Worm (Caenorhabditis elegans) whole organism, young adult: ENCODE data around the gene trm-1.

Experiments used
- B0336.3 ChIP-seq: fragments of 200-800 bp; sonication (Bioruptor generic); IDR thresholded peaks from 2 replicates; pipeline ENCODE4 v1.3.6; 2022; ENCODE audit warnings: missing genetic modification characterization, missing compliant biosample characterization
- C17E4.6 ChIP-seq: fragments of 200-800 bp; sonication (Bioruptor generic); IDR thresholded peaks from 2 replicates; pipeline ENCODE4 v1.3.6; 2022; ENCODE audit warnings: missing genetic modification reagents, missing genetic modification characterization, missing compliant biosample characterization
- F22D6.2 ChIP-seq: sonication (generic microtip); optimal IDR thresholded peaks from 2 replicates; lab custom pipeline; 2016; ENCODE audit warnings: mild to moderate bottlenecking, missing genetic modification characterization, missing compliant biosample characterization
- F33H1.4 ChIP-seq: fragments of 200-800 bp; sonication (Bioruptor generic); IDR thresholded peaks from 2 replicates; pipeline ENCODE4 v1.3.6; 2022; ENCODE audit warnings: missing genetic modification reagents, missing genetic modification characterization, missing compliant biosample characterization
- F37B4.10 ChIP-seq: fragments of 200-800 bp; sonication (Bioruptor generic); IDR thresholded peaks from 2 replicates; pipeline ENCODE4 v1.3.6; 2022; ENCODE audit warnings: missing genetic modification characterization, missing compliant biosample characterization
- F49E8.2 ChIP-seq: sonication (generic microtip); optimal IDR thresholded peaks from 3 replicates; lab custom pipeline; 2017; ENCODE audit warnings: missing genetic modification characterization, mild to moderate bottlenecking, missing compliant biosample characterization, antibody characterized with exemption, moderate library complexity; ENCODE audit not compliant: insufficient read depth
- F57A8.1 ChIP-seq: fragments of 200-800 bp; sonication (Bioruptor generic); optimal IDR thresholded peaks from 2 replicates; lab custom pipeline; 2018; ENCODE audit warnings: mild to moderate bottlenecking, missing genetic modification characterization, moderate library complexity, missing compliant biosample characterization
- K11D2.4 ChIP-seq: fragments of 200-800 bp; sonication (Bioruptor generic); IDR thresholded peaks from 2 replicates; pipeline ENCODE4 v1.3.6; 2022; ENCODE audit warnings: missing genetic modification reagents, missing genetic modification characterization, missing compliant biosample characterization
- K12H6.12 ChIP-seq: fragments of 200-800 bp; sonication (Bioruptor generic); optimal IDR thresholded peaks from 2 replicates; lab custom pipeline; 2018; ENCODE audit warnings: mild to moderate bottlenecking, missing genetic modification characterization, missing compliant biosample characterization
- Y53G8AR.9 ChIP-seq: fragments of 200-800 bp; sonication (Bioruptor generic); conservative IDR thresholded peaks from 2 replicates; pipeline ENCODE4 v1.3.6; 2022; ENCODE audit warnings: missing genetic modification reagents, missing genetic modification characterization, missing compliant biosample characterization
- ama-1 ChIP-seq, 3 experiments: fragments of 150-350 bp in 1 of 3; sonication (generic microtip) in 2 of 3; optimal IDR thresholded peaks; 2 replicates each; lab custom pipeline; 2014 to 2018; ENCODE audit warnings: missing biosample characterization in 2 of 3, missing genetic modification characterization in 2 of 3, missing genetic modification reagents in 2 of 3
- aptf-2 ChIP-seq: fragments of 200-800 bp; sonication (Bioruptor generic); conservative IDR thresholded peaks from 2 replicates; pipeline ENCODE4 v1.3.6; 2022; ENCODE audit warnings: missing genetic modification reagents, missing genetic modification characterization, missing compliant biosample characterization
- atf-7 ChIP-seq: sonication (generic microtip); optimal IDR thresholded peaks from 2 replicates; lab custom pipeline; 2017; ENCODE audit warnings: mild to moderate bottlenecking, missing genetic modification characterization, missing compliant biosample characterization
- attf-5 ChIP-seq: fragments of 200-800 bp; sonication (Bioruptor generic); optimal IDR thresholded peaks from 2 replicates; lab custom pipeline; 2018; ENCODE audit warnings: mild to moderate bottlenecking, missing genetic modification characterization, missing compliant biosample characterization
- attf-6 ChIP-seq: fragments of 200-800 bp; sonication (Bioruptor generic); IDR thresholded peaks from 2 replicates; pipeline ENCODE4 v1.3.6; 2022; ENCODE audit warnings: missing genetic modification reagents, missing genetic modification characterization, missing compliant biosample characterization
- bed-2 ChIP-seq: fragments of 200-800 bp; sonication (Bioruptor generic); IDR thresholded peaks from 2 replicates; pipeline ENCODE4 v1.3.6; 2022; ENCODE audit warnings: missing genetic modification reagents, missing genetic modification characterization, missing compliant biosample characterization
- hmg-20 ChIP-seq: fragments of 200-800 bp; sonication (Bioruptor generic); IDR thresholded peaks from 2 replicates; pipeline ENCODE4 v1.3.6; 2022; ENCODE audit warnings: missing genetic modification reagents, missing genetic modification characterization, missing compliant biosample characterization
- hrde-1 ChIP-seq: sonication (generic microtip); optimal IDR thresholded peaks from 2 replicates; lab custom pipeline; 2016; ENCODE audit warnings: missing genetic modification characterization, mild to moderate bottlenecking, missing compliant biosample characterization, moderate library complexity, missing genotype, missing genetic modification reagents, borderline replicate concordance
- hsf-1 ChIP-seq: fragments of 200-800 bp; sonication (Bioruptor generic); IDR thresholded peaks from 2 replicates; pipeline ENCODE4 v1.3.6; 2022; ENCODE audit warnings: missing genetic modification reagents, missing genetic modification characterization, missing compliant biosample characterization
- lag-1 ChIP-seq: fragments of 200-800 bp; sonication (Bioruptor generic); IDR thresholded peaks from 2 replicates; pipeline ENCODE4 v1.3.6; 2022; ENCODE audit warnings: missing genetic modification reagents, missing genetic modification characterization, missing compliant biosample characterization
- lin-54 ChIP-seq: fragments of 200-800 bp; sonication (Bioruptor generic); optimal IDR thresholded peaks from 2 replicates; lab custom pipeline; 2018; ENCODE audit warnings: mild to moderate bottlenecking, missing genetic modification characterization, missing compliant biosample characterization
- lsy-27 ChIP-seq: sonication (generic microtip); optimal IDR thresholded peaks from 2 replicates; lab custom pipeline; 2017; ENCODE audit warnings: missing genetic modification characterization, mild to moderate bottlenecking, missing compliant biosample characterization, antibody characterized with exemption, missing genotype, borderline replicate concordance; ENCODE audit not compliant: insufficient read depth
- madf-10 ChIP-seq: sonication (generic microtip); optimal IDR thresholded peaks from 2 replicates; lab custom pipeline; 2016; ENCODE audit warnings: mild to moderate bottlenecking, missing genetic modification characterization, missing compliant biosample characterization
- mcd-1 ChIP-seq: fragments of 200-800 bp; sonication (Bioruptor generic); IDR thresholded peaks from 2 replicates; pipeline ENCODE4 v1.3.6; 2022; ENCODE audit warnings: missing genetic modification reagents, missing genetic modification characterization, missing compliant biosample characterization
- mel-28 ChIP-seq: sonication (generic microtip); optimal IDR thresholded peaks from 2 replicates; lab custom pipeline; 2016; ENCODE audit warnings: borderline replicate concordance, mild to moderate bottlenecking, missing genetic modification characterization, missing compliant biosample characterization
- mes-4 ChIP-seq: sonication (generic microtip); optimal IDR thresholded peaks from 2 replicates; lab custom pipeline; 2016; ENCODE audit warnings: missing genotype, missing genetic modification characterization, missing compliant biosample characterization
- nhr-80 ChIP-seq: sonication (generic microtip); optimal IDR thresholded peaks from 2 replicates; lab custom pipeline; 2016; ENCODE audit warnings: missing genetic modification characterization, missing compliant biosample characterization
- nhr-90 ChIP-seq: sonication (generic microtip); optimal IDR thresholded peaks from 2 replicates; lab custom pipeline; 2016; ENCODE audit warnings: missing genotype, mild to moderate bottlenecking, missing genetic modification characterization, missing compliant biosample characterization
- rcor-1 ChIP-seq: fragments of 200-800 bp; sonication (Bioruptor generic); IDR thresholded peaks from 2 replicates; pipeline ENCODE4 v1.3.6; 2022; ENCODE audit warnings: missing genetic modification reagents, missing genetic modification characterization, missing compliant biosample characterization
- repo-1 ChIP-seq: sonication (generic microtip); optimal IDR thresholded peaks from 2 replicates; lab custom pipeline; 2017; ENCODE audit warnings: mild to moderate bottlenecking, missing genetic modification characterization, missing compliant biosample characterization
- snpc-4 ChIP-seq, 5 experiments: fragments of 150-350 bp in 1 of 5; sonication (generic microtip) in 4 of 5; optimal IDR thresholded peaks; 2 replicates each; lab custom pipeline; 2014 to 2018; ENCODE audit warnings: missing genetic modification characterization in 5 of 5, missing biosample characterization in 3 of 5, antibody characterized with exemption in 2 of 5, mild to moderate bottlenecking in 2 of 5, missing compliant biosample characterization in 2 of 5, missing genotype in 2 of 5, moderate library complexity in 2 of 5, missing genetic modification reagents in 1 of 5
- tbx-9 ChIP-seq: sonication (generic microtip); optimal IDR thresholded peaks from 2 replicates; lab custom pipeline; 2016; ENCODE audit warnings: borderline replicate concordance, missing genetic modification characterization, inconsistent platforms, missing compliant biosample characterization
- unc-130 ChIP-seq: sonication (generic microtip); optimal IDR thresholded peaks from 2 replicates; lab custom pipeline; 2016; ENCODE audit warnings: missing genetic modification reagents, missing genetic modification characterization, missing compliant biosample characterization
- xnd-1 ChIP-seq: sonication (generic microtip); optimal IDR thresholded peaks from 2 replicates; lab custom pipeline; 2016; ENCODE audit warnings: missing genotype, missing genetic modification reagents, missing genetic modification characterization, missing compliant biosample characterization
- ztf-25 ChIP-seq: fragments of 200-800 bp; sonication (Bioruptor generic); IDR thresholded peaks from 2 replicates; pipeline ENCODE4 v1.3.6; 2022; ENCODE audit warnings: missing genetic modification reagents, missing genetic modification characterization, missing compliant biosample characterization
- ztf-26 ChIP-seq: sonication (generic microtip); optimal IDR thresholded peaks from 2 replicates; lab custom pipeline; 2017; ENCODE audit warnings: missing genetic modification characterization, missing compliant biosample characterization
- ztf-28 ChIP-seq: fragments of 200-800 bp; sonication (Bioruptor generic); IDR thresholded peaks from 2 replicates; pipeline ENCODE4 v1.3.6; 2022; ENCODE audit warnings: missing genetic modification reagents, missing genetic modification characterization, missing compliant biosample characterization

trm-1 gene

DNA sequence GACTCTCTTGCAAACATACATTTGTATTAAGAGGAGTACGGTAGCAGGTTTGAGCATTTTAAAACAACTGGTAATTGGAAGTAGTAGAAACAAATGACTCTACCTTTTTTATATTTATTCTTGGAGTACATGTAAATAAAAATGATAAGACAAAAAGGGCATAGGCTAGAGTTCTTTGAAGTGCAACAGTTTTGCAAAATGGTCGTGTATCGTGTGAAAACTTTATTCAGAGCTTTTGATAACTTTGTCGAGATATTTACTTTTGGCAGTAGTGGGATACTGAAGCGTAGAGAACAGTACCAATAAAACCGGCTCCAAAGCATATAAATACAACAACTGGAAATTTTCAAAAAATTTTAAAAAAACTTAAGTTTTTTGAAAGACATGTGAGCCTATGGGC, 18.8 kb downstream of the trm-1 start, which contains the start of gene cest-1.1:
TSS of gene cest-1.1 (minus strand) at position 101 of the 400 bp plus-strand sequence.
- TF ChIP-seq lin-54 (GFP tag; lab: Kevin White, UChicago) (no peak), F57A8.1 (GFP tag; lab: Kevin White, UChicago) (no peak), hrde-1 (tag; lab: Kevin White, UChicago) (no peak), C17E4.6 (no peak), Y53G8AR.9 (no peak), rcor-1 (GFP tag; lab: Robert Waterston, UW) (no peak), atf-7 (tag; lab: Kevin White, UChicago) (no peak)

DNA sequence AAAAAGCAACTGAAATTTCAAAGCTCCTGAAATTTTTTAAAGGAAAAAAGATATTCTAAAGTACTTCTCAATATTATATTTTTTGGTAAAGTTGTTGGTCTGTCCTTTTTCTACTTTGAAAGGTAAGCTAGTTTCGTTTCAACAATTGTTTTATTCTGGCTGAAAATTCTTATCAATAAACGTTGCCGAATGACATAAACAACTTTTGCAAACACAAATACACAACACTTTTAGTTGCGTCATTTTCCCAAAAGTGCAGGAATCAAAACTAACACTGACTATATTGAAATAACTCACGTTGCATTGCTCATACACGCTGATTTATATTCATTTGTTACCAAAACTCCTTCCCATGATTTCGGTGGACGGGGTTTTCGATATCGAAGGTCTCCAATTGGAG, 19.7 kb downstream of the trm-1 start:
- TF ChIP-seq unc-130 (GFP tag; lab: Kevin White, UChicago), result no peak
- no peak for TF ChIP-seq K11D2.4
- TF ChIP-seq F22D6.2, result no peak
- no peak for TF ChIP-seq lsy-27 (tag; lab: Kevin White, UChicago)
- TF ChIP-seq K12H6.12 (tag; lab: Kevin White, UChicago), result no peak
- no peak for TF ChIP-seq ztf-25 (GFP tag; lab: Robert Waterston, UW)
- TF ChIP-seq B0336.3 (GFP tag; lab: Robert Waterston, UW), result no peak
- no peak for TF ChIP-seq lag-1 (GFP tag; lab: Robert Waterston, UW)
- TF ChIP-seq nhr-80 (tag; lab: Kevin White, UChicago), result peak; percentile 11

ce11 chrV:14162959-14163548, 22.4 kb downstream of the trm-1 start, which contains the start of gene srd-26:
TSS of gene srd-26 (minus strand) at chrV:14163009.
- TF ChIP-seq aptf-2, result no peak
- TF ChIP-seq F33H1.4 (GFP tag; lab: Robert Waterston, UW), result no peak
- no peak for TF ChIP-seq ztf-26
- TF ChIP-seq nhr-80 (tag; lab: Kevin White, UChicago), result no peak
- no peak for TF ChIP-seq attf-6 (GFP tag; lab: Robert Waterston, UW)

DNA sequence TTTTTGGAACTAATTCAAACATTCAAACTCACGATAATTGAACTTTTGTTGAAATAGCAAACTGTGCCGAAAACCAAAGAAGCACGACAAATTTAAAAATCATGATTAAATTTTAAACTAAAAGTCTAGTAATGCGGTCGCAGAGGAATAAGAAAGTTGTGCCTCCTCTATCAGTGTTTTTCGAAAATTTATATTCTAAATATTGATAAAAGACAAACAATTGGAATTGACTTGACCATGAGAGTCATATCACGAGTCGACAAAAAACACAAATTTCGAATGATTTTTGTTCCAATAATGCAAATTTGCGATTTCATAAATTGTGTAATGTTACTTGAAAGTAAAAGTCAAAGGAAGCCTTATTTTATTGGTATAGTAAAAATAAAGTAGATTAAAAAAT, 24.7 kb downstream of the trm-1 start, which contains the start of gene cest-1.2:
TSS of gene cest-1.2 (minus strand) at position 165 of the 400 bp plus-strand sequence.
- TF ChIP-seq snpc-4 (GFP tag; optimal IDR thresholded peaks at IDR 0.05; lab: Kevin White, UChicago) (no peak), snpc-4 (tag; optimal IDR thresholded peaks at IDR 0.05; lab: Kevin White, UChicago) (no peak), xnd-1 (tag; lab: Kevin White, UChicago) (no peak), F37B4.10 (GFP tag; lab: Robert Waterston, UW) (no peak), F49E8.2 (no peak), ztf-28 (GFP tag; lab: Robert Waterston, UW) (no peak), nhr-80 (tag; lab: Kevin White, UChicago) (peak; percentile 38), mcd-1 (no peak)

ce11 chrV:14156468-14156867, 28.9 kb downstream of the trm-1 start, which contains the start of gene AH10.2:
TSS of gene AH10.2 (plus strand) at chrV:14156768.
- TF ChIP-seq ama-1 (optimal IDR thresholded peaks at IDR 0.05; lab: Kevin White, UChicago) (no peak), ama-1 (GFP tag; optimal IDR thresholded peaks at IDR 0.05; lab: Kevin White, UChicago) (no peak), mel-28 (tag; lab: Kevin White, UChicago) (no peak), nhr-90 (no peak), attf-5 (no peak), madf-10 (tag; lab: Kevin White, UChicago) (no peak), xnd-1 (tag; lab: Kevin White, UChicago) (no peak), bed-2 (no peak), tbx-9 (tag; lab: Kevin White, UChicago) (no peak), F33H1.4 (GFP tag; lab: Robert Waterston, UW) (no peak), hmg-20 (GFP tag; lab: Robert Waterston, UW) (no peak), repo-1 (tag; lab: Kevin White, UChicago) (no peak), hsf-1 (GFP tag; lab: Robert Waterston, UW) (no peak), mes-4 (tag; lab: Kevin White, UChicago) (no peak)
